Fruit fly (Drosophila melanogaster) whole organism, wandering third instar larva: ENCODE data around the gene CG34316.
A peak's percentile ranks its signal among the peaks of the same experiment; 100 is the strongest.

Experiments
- Abd-B ChIP-seq: fragments of >200 bp; optimal IDR thresholded peaks from 2 replicates; lab custom pipeline; 2017; ENCODE audit warnings: missing biosample characterization, missing genetic modification characterization
- CG32264 ChIP-seq: fragments of 200-800 bp; sonication (Bioruptor generic); optimal IDR thresholded peaks from 2 replicates; lab custom pipeline; 2016; ENCODE audit warnings: missing biosample characterization, missing genetic modification characterization
- CG9705 ChIP-seq: fragments of 200-800 bp; sonication (Bioruptor generic); optimal IDR thresholded peaks from 2 replicates; lab custom pipeline; 2018; ENCODE audit warnings: missing biosample characterization, mild to moderate bottlenecking, missing genetic modification characterization
- CrebA ChIP-seq: fragments of 200-800 bp; sonication (Bioruptor generic); optimal IDR thresholded peaks from 2 replicates; lab custom pipeline; 2016; ENCODE audit warnings: missing biosample characterization, mild to moderate bottlenecking, missing genetic modification characterization, borderline replicate concordance
- Dfd ChIP-seq: fragments of >200 bp; optimal IDR thresholded peaks from 2 replicates; lab custom pipeline; 2017; ENCODE audit warnings: missing biosample characterization, missing genetic modification characterization
- Dif ChIP-seq: fragments of 200-275, 200-300 bp; sonication (Bioruptor generic); optimal IDR thresholded peaks from 2 replicates; lab custom pipeline; 2018; ENCODE audit warnings: missing biosample characterization, missing genetic modification characterization; ENCODE audit not compliant: partially characterized antibody
- GATAd ChIP-seq: sonication (Bioruptor generic); optimal IDR thresholded peaks from 2 replicates; lab custom pipeline; 2016; ENCODE audit warnings: missing biosample characterization, missing genetic modification characterization
- HLH106 ChIP-seq: fragments of 200-800 bp; optimal IDR thresholded peaks from 3 replicates; lab custom pipeline; 2019; ENCODE audit warnings: missing biosample characterization, mild to moderate bottlenecking, missing genetic modification characterization, moderate library complexity
- Hnf4 ChIP-seq: fragments of 200-800 bp; sonication (Bioruptor generic); optimal IDR thresholded peaks from 2 replicates; lab custom pipeline; 2016; ENCODE audit warnings: missing biosample characterization, mild to moderate bottlenecking, missing genetic modification characterization
- Hr78 ChIP-seq: fragments of >200 bp; optimal IDR thresholded peaks from 2 replicates; lab custom pipeline; 2017; ENCODE audit warnings: missing biosample characterization, missing genetic modification characterization
- Hr83 ChIP-seq: fragments of 200-300 bp; sonication (Bioruptor generic); optimal IDR thresholded peaks from 2 replicates; lab custom pipeline; 2016; ENCODE audit warnings: missing biosample characterization, mild to moderate bottlenecking, missing genetic modification characterization, moderate library complexity; ENCODE audit not compliant: poor library complexity, severe bottlenecking
- Jra ChIP-seq: sonication (Bioruptor generic); optimal IDR thresholded peaks from 2 replicates; lab custom pipeline; 2016; ENCODE audit warnings: missing biosample characterization, missing genetic modification characterization
- Mio ChIP-seq: sonication (Bioruptor generic); optimal IDR thresholded peaks from 2 replicates; lab custom pipeline; 2016; ENCODE audit warnings: missing biosample characterization, missing genetic modification characterization
- Myc ChIP-seq: fragments of >200 bp; optimal IDR thresholded peaks from 2 replicates; lab custom pipeline; 2017
- N ChIP-seq: fragments of >200 bp; optimal IDR thresholded peaks from 2 replicates; lab custom pipeline; 2018; ENCODE audit warnings: missing biosample characterization, missing external identifiers, missing genetic modification characterization
- OdsH ChIP-seq: fragments of 200-800 bp; sonication (Bioruptor generic); optimal IDR thresholded peaks from 2 replicates; lab custom pipeline; 2016; ENCODE audit warnings: missing biosample characterization, mild to moderate bottlenecking, missing genetic modification characterization
- Rel ChIP-seq, 2 experiments: fragments of 200-800 bp; sonication (Bioruptor generic) in 1 of 2; optimal IDR thresholded peaks; 2 replicates in 1 of 2; 3 replicates in 1 of 2; lab custom pipeline; 2016 to 2019; ENCODE audit warnings: mild to moderate bottlenecking in 2 of 2, missing biosample characterization in 2 of 2, missing genetic modification characterization in 2 of 2, moderate library complexity in 1 of 2
- Sp1 ChIP-seq: fragments of 200-800 bp; sonication (Bioruptor generic); optimal IDR thresholded peaks from 3 replicates; lab custom pipeline; 2019; ENCODE audit warnings: missing biosample characterization, mild to moderate bottlenecking, missing genetic modification characterization, moderate library complexity
- Vsx2 ChIP-seq: fragments of 200-300, 225-300 bp; sonication (Bioruptor generic); optimal IDR thresholded peaks from 2 replicates; lab custom pipeline; 2018; ENCODE audit warnings: missing biosample characterization, missing genetic modification characterization; ENCODE audit not compliant: partially characterized antibody
- br ChIP-seq: fragments of 200-800 bp; sonication (Bioruptor generic); optimal IDR thresholded peaks from 2 replicates; lab custom pipeline; 2016; ENCODE audit warnings: missing biosample characterization, missing genetic modification characterization
- brk ChIP-seq: fragments of 200-800 bp; sonication (Bioruptor generic); optimal IDR thresholded peaks from 2 replicates; lab custom pipeline; 2016; ENCODE audit warnings: missing biosample characterization, mild to moderate bottlenecking, missing genetic modification characterization
- dl ChIP-seq, 2 experiments: fragments of 175-275, 200-275 bp in 1 of 2; fragments of 200-275 bp in 1 of 2; sonication (Bioruptor generic); optimal IDR thresholded peaks; lab custom pipeline; 2018; ENCODE audit warnings: mild to moderate bottlenecking in 2 of 2, missing biosample characterization in 2 of 2, missing genetic modification characterization in 2 of 2, moderate library complexity in 2 of 2; ENCODE audit not compliant: partially characterized antibody in 2 of 2, insufficient read depth in 1 of 2
- dmrt93B ChIP-seq: fragments of 200-800 bp; sonication (Bioruptor generic); optimal IDR thresholded peaks from 2 replicates; lab custom pipeline; 2018; ENCODE audit warnings: missing biosample characterization, mild to moderate bottlenecking, missing genetic modification characterization
- dsf ChIP-seq: sonication (Bioruptor generic); optimal IDR thresholded peaks from 2 replicates; lab custom pipeline; 2016; ENCODE audit warnings: missing biosample characterization, missing genetic modification characterization, borderline replicate concordance
- ey ChIP-seq: fragments of 200-800 bp; sonication (Bioruptor generic); optimal IDR thresholded peaks from 2 replicates; lab custom pipeline; 2016; ENCODE audit warnings: missing biosample characterization, missing genetic modification characterization
- foxo ChIP-seq, 2 experiments: fragments of 200-800 bp; sonication (Bioruptor generic); optimal IDR thresholded peaks; 2 replicates in 1 of 2; 3 replicates in 1 of 2; lab custom pipeline; 2016 to 2017; ENCODE audit warnings: missing biosample characterization in 2 of 2, missing genetic modification characterization in 2 of 2
- fru ChIP-seq: fragments of 200-800 bp; sonication (Bioruptor generic); optimal IDR thresholded peaks from 3 replicates; lab custom pipeline; 2016; ENCODE audit warnings: missing biosample characterization, mild to moderate bottlenecking, missing genetic modification characterization
- h ChIP-seq: fragments of 200-800 bp; sonication (Bioruptor generic); optimal IDR thresholded peaks from 3 replicates; lab custom pipeline; 2016; ENCODE audit warnings: missing biosample characterization, mild to moderate bottlenecking, missing genetic modification characterization
- jim ChIP-seq: fragments of 175-275, 200-325 bp; sonication (Bioruptor generic); optimal IDR thresholded peaks from 2 replicates; lab custom pipeline; 2016; ENCODE audit warnings: missing biosample characterization, mild to moderate bottlenecking, missing genetic modification characterization
- lola ChIP-seq: fragments of >200 bp; optimal IDR thresholded peaks from 2 replicates; lab custom pipeline; 2017; ENCODE audit warnings: missing biosample characterization, missing genetic modification characterization
- pan ChIP-seq: fragments of >200 bp; optimal IDR thresholded peaks from 2 replicates; lab custom pipeline; 2017
- psq ChIP-seq: fragments of 200-800 bp; sonication (Bioruptor generic); optimal IDR thresholded peaks from 3 replicates; lab custom pipeline; 2017; ENCODE audit warnings: missing biosample characterization, mild to moderate bottlenecking, missing genetic modification characterization, moderate library complexity
- rgr ChIP-seq: fragments of 200-800 bp; sonication (Bioruptor generic); optimal IDR thresholded peaks from 3 replicates; lab custom pipeline; 2016; ENCODE audit warnings: missing biosample characterization, mild to moderate bottlenecking, missing genetic modification characterization
- sage ChIP-seq: fragments of 200-800 bp; sonication (Bioruptor generic); optimal IDR thresholded peaks from 2 replicates; lab custom pipeline; 2016; ENCODE audit warnings: missing biosample characterization, mild to moderate bottlenecking, missing genetic modification characterization
- sv ChIP-seq: fragments of 200-800 bp; sonication (Bioruptor generic); optimal IDR thresholded peaks from 3 replicates; lab custom pipeline; 2016; ENCODE audit warnings: missing biosample characterization, missing genetic modification characterization
- tai ChIP-seq: sonication (Bioruptor generic); optimal IDR thresholded peaks from 2 replicates; lab custom pipeline; 2016; ENCODE audit warnings: missing biosample characterization, missing genetic modification characterization
- usp ChIP-seq: fragments of >200 bp; optimal IDR thresholded peaks from 2 replicates; lab custom pipeline; 2017; ENCODE audit warnings: missing biosample characterization, missing genetic modification characterization
- woc ChIP-seq: sonication (Bioruptor generic); optimal IDR thresholded peaks from 2 replicates; lab custom pipeline; 2016; ENCODE audit warnings: missing biosample characterization, mild to moderate bottlenecking, missing genetic modification characterization

CG34316 gene

dm6 chr3R:15222973-15223372 is 7.4 kb upstream of the CG34316 start, which contains the start of gene Polr2G:
Gene Polr2G (minus strand): TSS chr3R:15223180.
- TF ChIP-seq CG32264 (GFP tag; lab: Kevin White, UChicago) (no peak), tai (GFP tag; lab: Kevin White, UChicago) (no peak), jim (GFP tag; lab: Kevin White, UChicago) (no peak), ey (GFP tag; lab: Kevin White, UChicago) (no peak), pan (no peak), lola (GFP tag; lab: Kevin White, UChicago) (no peak)

DNA sequence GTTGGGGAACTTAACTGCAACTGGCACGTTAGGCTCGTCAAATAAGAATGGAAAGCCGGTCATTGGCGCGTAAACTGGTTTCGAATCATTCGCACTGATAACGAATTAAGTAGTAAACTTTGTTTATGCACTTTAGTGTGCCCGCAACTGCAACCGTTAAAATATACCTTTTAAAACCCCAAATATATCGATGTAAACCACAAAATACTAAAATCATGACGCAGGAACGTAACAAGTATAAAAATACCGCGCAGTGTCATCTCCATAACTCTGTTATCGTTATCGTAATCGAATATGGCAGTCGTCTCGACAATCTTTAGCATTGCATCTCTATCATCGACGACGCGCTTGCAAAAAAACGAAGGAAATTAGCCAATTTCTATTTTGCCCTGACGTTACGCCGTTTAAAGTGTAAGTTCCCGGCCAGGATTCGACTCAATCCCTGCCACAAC is 5.1 kb upstream of the CG34316 start, which contains the start of the genes CG31344 and Caf1-55:
Gene CG31344, minus strand, starts transcription at position 51 of the 452 bp plus-strand sequence.
Gene Caf1-55, plus strand, starts transcription at position 298 of the 452 bp plus-strand sequence.
- TF ChIP-seq Hnf4 (GFP tag; lab: Kevin White, UChicago) (no peak), lola (GFP tag; lab: Kevin White, UChicago) (no peak), Rel (GFP tag; optimal IDR thresholded peaks at IDR 0.05; lab: Kevin White, UChicago) (no peak), Rel (tag; optimal IDR thresholded peaks at IDR 0.05; lab: Kevin White, UChicago) (peak; percentile 70), Jra (GFP tag; lab: Kevin White, UChicago) (peak; percentile 50), ey (GFP tag; lab: Kevin White, UChicago) (peak; percentile 10), dsf (GFP tag; lab: Kevin White, UChicago) (peak; percentile 19)

DNA sequence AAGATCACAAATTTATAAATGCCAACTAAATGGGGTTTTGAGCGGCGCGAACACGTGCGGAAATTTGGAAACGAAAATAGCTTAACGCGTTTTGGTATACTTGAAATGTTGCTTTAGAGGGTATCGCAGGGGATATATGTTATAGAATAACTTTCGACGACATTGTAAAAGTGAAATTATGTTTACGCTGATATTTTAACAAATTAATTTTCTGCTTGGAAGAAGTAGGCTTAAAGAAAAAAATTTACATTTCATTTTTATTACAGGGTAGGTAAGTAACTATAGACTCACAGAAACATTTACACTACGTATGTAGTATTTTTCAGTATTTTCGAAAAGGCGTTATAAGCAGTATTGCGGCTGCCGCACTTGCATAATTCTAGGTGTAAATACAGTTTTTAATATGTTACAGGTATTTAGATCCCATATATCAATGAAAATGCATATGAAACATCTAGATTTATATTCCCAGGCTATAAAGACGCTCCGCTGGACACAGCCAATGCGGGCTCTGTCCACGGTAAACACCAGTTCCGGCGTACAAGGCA is 982 bp upstream of the CG34316 start, which contains the start of the genes Art3 and mRpS10:
Gene Art3, minus strand, starts transcription at position 80 of the 548 bp plus-strand sequence.
Gene mRpS10, plus strand, starts transcription at position 337 of the 548 bp plus-strand sequence.
- TF ChIP-seq sv (GFP tag; lab: Kevin White, UChicago) (peak; percentile 99), ey (GFP tag; lab: Kevin White, UChicago) (peak; percentile 99), woc (GFP tag; lab: Kevin White, UChicago) (peak; percentile 99), rgr (GFP tag; lab: Kevin White, UChicago) (peak; percentile 100), Myc (peak; percentile 48), jim (GFP tag; lab: Kevin White, UChicago) (peak; percentile 89), lola (GFP tag; lab: Kevin White, UChicago) (no peak), Dif (GFP tag; lab: Kevin White, UChicago) (no peak), Dfd (GFP tag; lab: Kevin White, UChicago) (peak; percentile 99), pan (peak; percentile 91), tai (GFP tag; lab: Kevin White, UChicago) (no peak), usp (no peak), br (GFP tag; lab: Kevin White, UChicago) (peak; percentile 99), Mio (peak; percentile 96), psq (peak; percentile 99), HLH106 (tag; lab: Kevin White, UChicago) (peak; percentile 100), Hr83 (peak; percentile 99), CG32264 (GFP tag; lab: Kevin White, UChicago) (peak; percentile 99), dl (GFP tag; optimal IDR thresholded peaks at IDR 0.05; lab: Kevin White, UChicago; ENCODE audit: insufficient read depth in 1 of 2, partially characterized antibody in 2 of 2) (no peak), Jra (GFP tag; lab: Kevin White, UChicago) (peak; percentile 99), OdsH (GFP tag; lab: Kevin White, UChicago) (peak; percentile 100), Vsx2 (GFP tag; lab: Kevin White, UChicago) (no peak), Sp1 (GFP tag; lab: Kevin White, UChicago) (peak; percentile 100), dsf (GFP tag; lab: Kevin White, UChicago) (peak; percentile 98), Hnf4 (GFP tag; lab: Kevin White, UChicago) (peak; percentile 100), CG9705 (peak; percentile 100), Hr78 (GFP tag; lab: Kevin White, UChicago) (no peak), GATAd (GFP tag; lab: Kevin White, UChicago) (peak; percentile 99), brk (GFP tag; lab: Kevin White, UChicago) (no peak), CrebA (GFP tag; lab: Kevin White, UChicago) (no peak), N (GFP tag; lab: Kevin White, UChicago) (no peak), foxo (GFP tag; optimal IDR thresholded peaks at IDR 0.05; lab: Kevin White, UChicago) (peak; percentile 97 to 100), Abd-B (GFP tag; lab: Kevin White, UChicago) (no peak), dmrt93B (GFP tag; lab: Kevin White, UChicago) (peak; percentile 100), Rel (GFP tag; optimal IDR thresholded peaks at IDR 0.05; lab: Kevin White, UChicago) (peak; percentile 91), Rel (tag; optimal IDR thresholded peaks at IDR 0.05; lab: Kevin White, UChicago) (peak; percentile 99), sage (GFP tag; lab: Kevin White, UChicago) (peak; percentile 99), h (GFP tag; lab: Kevin White, UChicago) (peak; percentile 100), fru (GFP tag; lab: Kevin White, UChicago) (peak; percentile 100)
